Fruit fly (Drosophila melanogaster) whole organism, embryonic: ENCODE results near the gene Rrp46.

ENCODE experiments used
- Adf1 ChIP-seq: fragments of 200-800 bp; sonication (Bioruptor generic); IDR thresholded peaks from 2 replicates; pipeline ENCODE4 v1.3.6; 2022; ENCODE audit warnings: missing biosample characterization, missing genetic modification characterization
- Asciz ChIP-seq: fragments of 200-800 bp; sonication (Bioruptor generic); optimal IDR thresholded peaks from 2 replicates; lab custom pipeline; 2017; ENCODE audit warnings: missing biosample characterization, mild to moderate bottlenecking, missing genetic modification characterization, missing genetic modification reagents
- Atf3 ChIP-seq: fragments of 200-800 bp; sonication (Bioruptor generic); optimal IDR thresholded peaks from 3 replicates; lab custom pipeline; 2016; ENCODE audit warnings: missing biosample characterization, missing genetic modification characterization
- Bteb2 ChIP-seq: fragments of 200-800 bp; sonication (Bioruptor generic); optimal IDR thresholded peaks from 2 replicates; lab custom pipeline; 2016; ENCODE audit warnings: missing biosample characterization, missing genetic modification characterization
- CG10366 ChIP-seq: fragments of 200-800 bp; sonication (Bioruptor generic); IDR thresholded peaks from 2 replicates; pipeline ENCODE4 v1.3.6; 2022; ENCODE audit warnings: missing biosample characterization, missing genetic modification characterization
- CG10654 ChIP-seq: fragments of 200-800 bp; sonication (Bioruptor generic); optimal IDR thresholded peaks from 2 replicates; lab custom pipeline; 2016; ENCODE audit warnings: missing biosample characterization, missing genetic modification characterization
- CG11093 ChIP-seq: fragments of 200-800 bp; sonication (Bioruptor generic); IDR thresholded peaks from 3 replicates; pipeline ENCODE4 v1.3.6; 2022; ENCODE audit warnings: missing biosample characterization, missing genetic modification characterization
- CG11398 ChIP-seq: fragments of 200-800 bp; sonication (Bioruptor generic); optimal IDR thresholded peaks from 2 replicates; lab custom pipeline; 2016; ENCODE audit warnings: missing biosample characterization, missing genetic modification characterization
- CG12104 ChIP-seq: fragments of 200-800 bp; sonication (Bioruptor generic); optimal IDR thresholded peaks from 3 replicates; lab custom pipeline; 2016; ENCODE audit warnings: missing biosample characterization, missing genetic modification characterization
- CG12942 ChIP-seq: fragments of 200-800 bp; sonication (Bioruptor generic); optimal IDR thresholded peaks from 3 replicates; lab custom pipeline; 2016; ENCODE audit warnings: missing biosample characterization, missing genetic modification characterization
- CG13123 ChIP-seq: fragments of 200-800 bp; sonication (Bioruptor generic); optimal IDR thresholded peaks from 2 replicates; lab custom pipeline; 2016; ENCODE audit warnings: missing biosample characterization, missing genetic modification characterization
- CG14050 ChIP-seq: fragments of 200-800 bp; sonication (Bioruptor generic); IDR thresholded peaks from 3 replicates; pipeline ENCODE4 v1.3.6; 2022; ENCODE audit warnings: missing biosample characterization, missing genetic modification characterization
- CG17328 ChIP-seq: fragments of 200-800 bp; sonication (Bioruptor generic); IDR thresholded peaks from 2 replicates; pipeline ENCODE4 v1.3.6; 2022; ENCODE audit warnings: missing biosample characterization, missing genetic modification characterization
- CG17361 ChIP-seq: fragments of 200-800 bp; sonication (Bioruptor generic); IDR thresholded peaks from 3 replicates; pipeline ENCODE4 v1.3.6; 2022; ENCODE audit warnings: missing biosample characterization, missing genetic modification characterization
- CG17829 ChIP-seq: fragments of 200-800 bp; optimal IDR thresholded peaks from 2 replicates; lab custom pipeline; 2019; ENCODE audit warnings: missing biosample characterization, mild to moderate bottlenecking, missing genetic modification characterization, moderate library complexity
- CG17912 ChIP-seq: fragments of 200-800 bp; sonication (Bioruptor generic); optimal IDR thresholded peaks from 2 replicates; lab custom pipeline; 2018; ENCODE audit warnings: missing biosample characterization, mild to moderate bottlenecking, missing genetic modification characterization
- CG2712 ChIP-seq: fragments of 200-800 bp; optimal IDR thresholded peaks from 3 replicates; lab custom pipeline; 2019; ENCODE audit warnings: missing biosample characterization, mild to moderate bottlenecking, missing genetic modification characterization, moderate library complexity
- CG42726 ChIP-seq: fragments of 200-800 bp; sonication (Bioruptor generic); IDR thresholded peaks from 2 replicates; pipeline ENCODE4 v1.3.6; 2022; ENCODE audit warnings: missing biosample characterization, missing genetic modification characterization; ENCODE audit not compliant: partially characterized antibody
- CG4328 ChIP-seq: fragments of 200-800 bp; sonication (Bioruptor generic); optimal IDR thresholded peaks from 3 replicates; lab custom pipeline; 2017; ENCODE audit warnings: missing biosample characterization, missing genetic modification reagents, missing genetic modification characterization
- CG6254 ChIP-seq: fragments of 200-800 bp; sonication (Bioruptor generic); optimal IDR thresholded peaks from 3 replicates; lab custom pipeline; 2017; ENCODE audit warnings: mild to moderate bottlenecking, missing biosample characterization, missing genetic modification reagents, missing genetic modification characterization
- CG7556 ChIP-seq: fragments of 200-800 bp; sonication (Bioruptor generic); optimal IDR thresholded peaks from 2 replicates; lab custom pipeline; 2017; ENCODE audit warnings: missing biosample characterization, mild to moderate bottlenecking, missing genetic modification characterization
- CG8290 ChIP-seq, 3 experiments: fragments of 200-800 bp; sonication (Bioruptor generic); optimal IDR thresholded peaks; 2 replicates each; lab custom pipeline; 2016 to 2019; ENCODE audit warnings: missing biosample characterization in 3 of 3, missing genetic modification characterization in 3 of 3, mild to moderate bottlenecking in 2 of 3, moderate library complexity in 1 of 3
- CG8388 ChIP-seq: fragments of 200-800 bp; sonication (Bioruptor generic); optimal IDR thresholded peaks from 2 replicates; lab custom pipeline; 2019; ENCODE audit warnings: missing biosample characterization, mild to moderate bottlenecking, missing genetic modification characterization, moderate library complexity
- CG9727 ChIP-seq: fragments of 200-800 bp; sonication (Bioruptor generic); optimal IDR thresholded peaks from 3 replicates; lab custom pipeline; 2017; ENCODE audit warnings: missing biosample characterization, mild to moderate bottlenecking, missing genetic modification characterization
- CHES-1-like ChIP-seq: fragments of 200-800 bp; sonication (Bioruptor generic); optimal IDR thresholded peaks from 2 replicates; lab custom pipeline; 2016; ENCODE audit warnings: missing biosample characterization, missing genetic modification characterization
- Chrac-16 ChIP-seq: fragments of 200-800 bp; sonication (Bioruptor generic); optimal IDR thresholded peaks from 3 replicates; lab custom pipeline; 2016; ENCODE audit warnings: missing biosample characterization, missing genetic modification characterization
- CoRest ChIP-seq: fragments of 200-800 bp; sonication (Bioruptor generic); optimal IDR thresholded peaks from 3 replicates; lab custom pipeline; 2018; ENCODE audit warnings: missing biosample characterization, mild to moderate bottlenecking, missing genetic modification characterization, moderate library complexity
- Dip3 ChIP-seq: fragments of 200-800 bp; sonication (Bioruptor generic); optimal IDR thresholded peaks from 3 replicates; lab custom pipeline; 2016; ENCODE audit warnings: missing biosample characterization, missing genetic modification characterization
- E2f2 ChIP-seq: fragments of 200-800 bp; sonication (Bioruptor generic); IDR thresholded peaks from 2 replicates; pipeline ENCODE4 v1.3.6; 2022; ENCODE audit warnings: missing biosample characterization, missing genetic modification characterization
- Fer1 ChIP-seq: fragments of 200-800 bp; sonication (Bioruptor generic); optimal IDR thresholded peaks from 2 replicates; lab custom pipeline; 2017; ENCODE audit warnings: missing biosample characterization, mild to moderate bottlenecking, missing genetic modification characterization
- Fer3 ChIP-seq: fragments of 200-800 bp; sonication (Bioruptor generic); optimal IDR thresholded peaks from 2 replicates; lab custom pipeline; 2018; ENCODE audit warnings: missing biosample characterization, mild to moderate bottlenecking, missing genetic modification characterization, moderate library complexity
- Hsf ChIP-seq: fragments of 200-800 bp; sonication (Bioruptor generic); optimal IDR thresholded peaks from 3 replicates; lab custom pipeline; 2016; ENCODE audit warnings: missing biosample characterization, missing genetic modification characterization
- Jarid2 ChIP-seq: fragments of 200-800 bp; sonication (Bioruptor generic); optimal IDR thresholded peaks from 3 replicates; lab custom pipeline; 2017; ENCODE audit warnings: mild to moderate bottlenecking, missing biosample characterization, missing genetic modification reagents, missing genetic modification characterization
- Kr ChIP-seq: fragments of 200-800 bp; sonication (Bioruptor generic); optimal IDR thresholded peaks from 2 replicates; lab custom pipeline; 2017; ENCODE audit warnings: missing biosample characterization, mild to moderate bottlenecking, missing genetic modification characterization
- Nf-YB ChIP-seq: fragments of 200-800 bp; sonication (Bioruptor generic); optimal IDR thresholded peaks from 3 replicates; lab custom pipeline; 2019; ENCODE audit warnings: missing biosample characterization, mild to moderate bottlenecking, missing genetic modification characterization, moderate library complexity
- Nf-YC ChIP-seq: fragments of 200-800 bp; optimal IDR thresholded peaks from 3 replicates; lab custom pipeline; 2019; ENCODE audit warnings: missing biosample characterization, mild to moderate bottlenecking, missing genetic modification characterization, moderate library complexity
- ap ChIP-seq: fragments of 200-800 bp; sonication (Bioruptor generic); IDR thresholded peaks from 2 replicates; pipeline ENCODE4 v1.3.6; 2022; ENCODE audit warnings: missing biosample characterization, missing genetic modification characterization
- br ChIP-seq: fragments of >200 bp; optimal IDR thresholded peaks from 2 replicates; lab custom pipeline; 2017
- dpn ChIP-seq, 2 experiments: fragments of 200-800 bp; sonication (Bioruptor generic); optimal IDR thresholded peaks; 3 replicates each; lab custom pipeline; 2016; ENCODE audit warnings: missing biosample characterization in 2 of 2, missing genetic modification characterization in 2 of 2
- eve ChIP-seq, 2 experiments: fragments of >200 bp; optimal IDR thresholded peaks; 2 replicates each; lab custom pipeline; 2017; ENCODE audit warnings: missing biosample characterization in 2 of 2, missing genetic modification characterization in 2 of 2
- gcm2 ChIP-seq: fragments of 200-800 bp; sonication (Bioruptor generic); optimal IDR thresholded peaks from 2 replicates; lab custom pipeline; 2016; ENCODE audit warnings: missing biosample characterization, missing genetic modification characterization
- her ChIP-seq: fragments of 200-800 bp; sonication (Bioruptor generic); optimal IDR thresholded peaks from 2 replicates; lab custom pipeline; 2016; ENCODE audit warnings: missing biosample characterization, missing genetic modification characterization
- lola ChIP-seq, 3 experiments: fragments of >200 bp in 2 of 3; fragments of 200-800 bp in 1 of 3; sonication (Bioruptor generic) in 1 of 3; optimal IDR thresholded peaks; 2 replicates each; lab custom pipeline; 2017 to 2019; ENCODE audit warnings: missing biosample characterization in 3 of 3, missing genetic modification characterization in 3 of 3, mild to moderate bottlenecking in 1 of 3, moderate library complexity in 1 of 3
- otp ChIP-seq: fragments of 200-800 bp; sonication (Bioruptor generic); IDR thresholded peaks from 3 replicates; pipeline ENCODE4, ENCODE4 v1.3.6; 2022; ENCODE audit warnings: missing biosample characterization, missing genetic modification characterization
- phol ChIP-seq: fragments of 200-800 bp; sonication (Bioruptor generic); optimal IDR thresholded peaks from 3 replicates; lab custom pipeline; 2018; ENCODE audit warnings: missing biosample characterization, mild to moderate bottlenecking, missing genetic modification characterization, moderate library complexity
- repo ChIP-seq: fragments of 200-800 bp; sonication (Bioruptor generic); optimal IDR thresholded peaks from 2 replicates; lab custom pipeline; 2016; ENCODE audit warnings: missing biosample characterization, missing genetic modification characterization
- rib ChIP-seq: fragments of 200-800 bp; sonication (Bioruptor generic); IDR thresholded peaks from 2 replicates; pipeline ENCODE4 v1.3.6; 2022; ENCODE audit warnings: missing biosample characterization, missing genetic modification characterization
- toy ChIP-seq: fragments of 200-800 bp; sonication (Bioruptor generic); IDR thresholded peaks from 2 replicates; pipeline ENCODE4 v1.3.6; 2022; ENCODE audit warnings: missing biosample characterization, missing genetic modification characterization
- zen2 ChIP-seq: fragments of 200-800 bp; sonication (Bioruptor generic); IDR thresholded peaks from 3 replicates; pipeline ENCODE4 v1.3.6; 2022; ENCODE audit warnings: missing biosample characterization, missing genetic modification characterization; ENCODE audit not compliant: partially characterized antibody

Gene Rrp46

DNA sequence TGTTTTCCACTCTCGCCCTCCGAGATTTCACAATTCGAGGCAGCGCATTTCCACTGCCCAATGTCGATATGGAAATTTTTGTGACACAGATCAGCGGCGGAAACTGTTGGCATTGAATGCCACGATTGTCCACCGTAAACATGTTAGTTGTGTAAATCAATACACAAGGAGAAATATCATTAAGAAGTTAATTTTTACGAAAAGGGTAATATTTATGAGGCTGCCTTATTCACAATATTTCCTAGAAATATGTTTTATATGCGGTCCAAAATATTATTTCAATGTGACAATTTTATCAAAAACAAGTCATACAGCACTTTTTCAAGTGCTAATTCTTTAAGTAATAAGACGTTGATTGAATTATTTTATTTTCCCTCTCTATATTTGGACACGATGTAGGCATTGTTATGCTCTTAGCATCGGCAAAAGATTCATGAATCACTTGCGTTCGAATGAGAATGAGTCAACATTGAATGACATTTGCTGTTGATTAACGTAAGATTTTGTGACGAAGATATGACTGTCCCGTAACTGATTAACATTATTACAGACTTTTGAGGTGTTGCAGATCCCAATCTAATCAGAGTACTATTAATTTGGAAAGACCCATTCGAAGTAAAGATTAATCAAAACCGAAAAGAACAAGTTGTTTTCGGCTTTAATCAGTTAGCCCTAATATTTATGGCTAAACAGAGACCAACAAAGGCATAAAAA, 19.3 kb upstream of the Rrp46 start (continued):
- TF ChIP-seq CG17361 (peak; percentile 86), CG2712 (tag; lab: Kevin White, UChicago) (peak; percentile 83), toy (GFP tag; lab: Robert Waterston, UW) (0 out of 2 replicates have a peak, but pooled peaks have one; percentile 51), CG10366 (GFP tag; lab: Robert Waterston, UW) (peak; percentile 84), CG6254 (no peak), gcm2 (GFP tag; lab: Kevin White, UChicago) (peak; percentile 43), CG9727 (GFP tag; lab: Kevin White, UChicago) (peak; percentile 70), Jarid2 (GFP tag; lab: Kevin White, UChicago) (peak; percentile 56), CG11398 (peak; percentile 68), CG10654 (GFP tag; lab: Kevin White, UChicago) (peak; percentile 73), Asciz (GFP tag; lab: Kevin White, UChicago) (peak; percentile 46), CG12104 (peak; percentile 55), Atf3 (GFP tag; lab: Kevin White, UChicago) (peak; percentile 71), CG4328 (GFP tag; lab: Kevin White, UChicago) (no peak), CG8388 (peak; percentile 73), Hsf (GFP tag; lab: Kevin White, UChicago) (peak; percentile 87), dpn (GFP tag; optimal IDR thresholded peaks at IDR 0.05; lab: Kevin White, UChicago) (peak; percentile 81 to 84), ap (GFP tag; lab: Robert Waterston, UW) (peak; percentile 86), Nf-YB (GFP tag; lab: Kevin White, UChicago) (peak; percentile 57), Nf-YC (tag; lab: Kevin White, UChicago) (peak; percentile 55), br (lab: Kevin White, UChicago) (no peak), Bteb2 (GFP tag; lab: Kevin White, UChicago) (peak; percentile 79), repo (peak; percentile 76), Adf1 (GFP tag; lab: Robert Waterston, UW) (peak; percentile 49), Kr (no peak), zen2 (GFP tag; lab: Robert Waterston, UW) (no peak), E2f2 (GFP tag; lab: Robert Waterston, UW) (peak; percentile 70), CG12942 (GFP tag; lab: Kevin White, UChicago) (peak; percentile 68), Chrac-16 (GFP tag; lab: Kevin White, UChicago) (peak; percentile 55), her (GFP tag; lab: Kevin White, UChicago) (peak; percentile 73), phol (tag; lab: Kevin White, UChicago) (peak; percentile 74), CHES-1-like (GFP tag; lab: Kevin White, UChicago) (peak; percentile 78), CG7556 (GFP tag; lab: Kevin White, UChicago) (peak; percentile 87), CG13123 (GFP tag; lab: Kevin White, UChicago) (peak; percentile 50), CG11093 (peak; percentile 58; the same call in 2 of the 3 replicates), CoRest (peak; percentile 88), CG17829 (peak; percentile 74), Fer1 (peak; percentile 76), rib (peak; percentile 75; the same call in 1 of the 2 replicates), Dip3 (GFP tag; lab: Kevin White, UChicago) (peak; percentile 45), CG8290 (GFP tag; optimal IDR thresholded peaks at IDR 0.05; lab: Kevin White, UChicago) (peak; percentile 37), CG8290 (tag; optimal IDR thresholded peaks at IDR 0.05; lab: Kevin White, UChicago) (peak in 1 of 2 experiments; percentile 90), Fer3 (tag; lab: Kevin White, UChicago) (peak; percentile 86), eve (GFP tag; optimal IDR thresholded peaks at IDR 0.05; lab: Kevin White, UChicago) (peak in 1 of 2 experiments; percentile 78), CG14050 (peak; percentile 85), CG42726 (no peak), lola (GFP tag; optimal IDR thresholded peaks at IDR 0.05; lab: Kevin White, UChicago) (peak in 1 of 3 experiments; percentile 57), otp (GFP tag; lab: Robert Waterston, UW) (peak; percentile 73; the same call in 1 of the 3 replicates), CG17328 (peak; percentile 84), CG17912 (no peak)
